Worm (Caenorhabditis elegans): Measurements from ENCODE around the gene srd-70.

srd-70 gene

DNA sequence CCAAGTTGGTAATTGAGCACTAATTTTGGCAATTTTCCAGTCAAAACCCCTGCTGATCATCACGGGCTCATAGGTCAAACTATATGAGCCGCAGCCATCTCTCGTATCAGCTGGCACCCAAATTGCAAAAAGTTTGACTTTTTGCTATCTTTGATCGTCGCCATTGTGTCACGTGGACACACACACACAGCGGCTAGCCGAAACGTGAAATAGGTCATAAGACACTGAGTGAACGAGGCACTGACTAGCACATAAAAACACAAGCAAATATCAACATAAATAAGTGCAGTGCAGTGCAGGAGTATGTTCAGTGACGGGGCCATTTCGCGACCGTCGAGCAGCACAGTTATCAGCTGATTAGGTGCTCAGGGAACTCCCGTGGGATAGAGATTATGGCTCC, 35.1 kb upstream of the srd-70 start (continued):
- TF ChIP-seq him-1 (tag; optimal IDR thresholded peaks at IDR 0.05) (no peak), lag-1 (GFP tag; IDR thresholded peaks at IDR 0.05) (no peak), pha-4 (tag; optimal IDR thresholded peaks at IDR 0.05) (peak; percentile 10), F23B12.7 (tag; optimal IDR thresholded peaks at IDR 0.05; ENCODE audit: insufficient read depth) (no peak), attf-6 (GFP tag; IDR thresholded peaks at IDR 0.05) (no peak), hsf-1 (GFP tag; IDR thresholded peaks at IDR 0.05) (no peak), die-1 (tag; optimal IDR thresholded peaks at IDR 0.05) (no peak), B0035.1 (tag; optimal IDR thresholded peaks at IDR 0.05) (no peak), unc-130 (GFP tag; optimal IDR thresholded peaks at IDR 0.05) (no peak), ets-4 (GFP tag; optimal IDR thresholded peaks at IDR 0.05) (peak; percentile 32), hlh-12 (tag; optimal IDR thresholded peaks at IDR 0.05) (no peak), snpc-4 (GFP tag; optimal IDR thresholded peaks at IDR 0.05) (no peak), snpc-4 (tag; optimal IDR thresholded peaks at IDR 0.05) (peak in 1 of 4 experiments; percentile 20), aptf-3 (GFP tag; IDR thresholded peaks at IDR 0.05) (no peak), chd-7 (tag; optimal IDR thresholded peaks at IDR 0.05) (peak; percentile 61), lir-1 (GFP tag; conservative IDR thresholded peaks at IDR 0.05) (no peak), unc-62 (GFP tag; optimal IDR thresholded peaks at IDR 0.05) (no peak), zim-3 (tag; optimal IDR thresholded peaks at IDR 0.05) (no peak), ztf-18 (tag; optimal IDR thresholded peaks at IDR 0.05) (no peak), fkh-3 (tag; optimal IDR thresholded peaks at IDR 0.05) (no peak), snpc-3.4 (tag; optimal IDR thresholded peaks at IDR 0.05) (no peak), somi-1 (GFP tag; optimal IDR thresholded peaks at IDR 0.05) (peak; percentile 56), ztf-6 (GFP tag; IDR thresholded peaks at IDR 0.05) (no peak), K11D2.4 (GFP tag; IDR thresholded peaks at IDR 0.05) (0 out of 2 replicates have a peak, but pooled peaks have one; percentile 48), egl-18 (GFP tag; IDR thresholded peaks at IDR 0.05) (no peak), F37B4.10 (GFP tag; IDR thresholded peaks at IDR 0.05) (no peak), ztf-28 (GFP tag; IDR thresholded peaks at IDR 0.05) (no peak), gei-17 (GFP tag; optimal IDR thresholded peaks at IDR 0.05) (no peak), B0019.2 (GFP tag; conservative IDR thresholded peaks at IDR 0.05) (no peak), B0261.1 (tag; optimal IDR thresholded peaks at IDR 0.05) (no peak), ama-1 (optimal IDR thresholded peaks at IDR 0.05) (no peak), ama-1 (GFP tag; optimal IDR thresholded peaks at IDR 0.05) (no peak), let-607 (tag; optimal IDR thresholded peaks at IDR 0.05) (no peak), pbrm-1 (GFP tag; IDR thresholded peaks at IDR 0.05) (peak; percentile 51; the same call in 1 of the 2 replicates), ceh-91 (GFP tag; IDR thresholded peaks at IDR 0.05) (no peak), hlh-26 (GFP tag; conservative IDR thresholded peaks at IDR 0.05) (no peak), tlf-1 (GFP tag; optimal IDR thresholded peaks at IDR 0.05) (no peak), egl-44 (GFP tag; IDR thresholded peaks at IDR 0.05) (0 out of 2 replicates have a peak, but pooled peaks have one; percentile 41), nfya-2 (GFP tag; IDR thresholded peaks at IDR 0.05) (no peak), rec-8 (tag; optimal IDR thresholded peaks at IDR 0.05) (no peak), ztf-3 (GFP tag; optimal IDR thresholded peaks at IDR 0.05) (no peak), lsl-1 (GFP tag; optimal IDR thresholded peaks at IDR 0.05) (no peak), nhr-120 (GFP tag; IDR thresholded peaks at IDR 0.05) (no peak), egrh-3 (GFP tag; IDR thresholded peaks at IDR 0.05) (no peak), lsy-27 (tag; optimal IDR thresholded peaks at IDR 0.05; ENCODE audit: borderline replicate concordance, insufficient read depth) (no peak), snpc-1.1 (tag; optimal IDR thresholded peaks at IDR 0.05; ENCODE audit: insufficient read depth) (no peak), cebp-1 (GFP tag; IDR thresholded peaks at IDR 0.05) (peak; percentile 51; the same call in 1 of the 2 replicates), cebp-1 (tag; optimal IDR thresholded peaks at IDR 0.05) (peak; percentile 87), ztf-26 (tag; optimal IDR thresholded peaks at IDR 0.05) (no peak)

Data from whole organism, young adult.